Worm (Caenorhabditis elegans) whole organism, L4 larva: ENCODE results near the gene cutl-17.
A peak's percentile ranks its signal among the peaks of the same experiment; 100 is the strongest.

ENCODE experiments used
- F37D6.2 ChIP-seq: sonication (generic microtip); optimal IDR thresholded peaks from 2 replicates; lab custom pipeline; 2016; ENCODE audit warnings: mild to moderate bottlenecking, missing genetic modification characterization, missing compliant biosample characterization
- Y48G9A.11 ChIP-seq: fragments of 200-800 bp; sonication (Bioruptor generic); IDR thresholded peaks from 2 replicates; pipeline ENCODE4 v1.3.6; 2022; ENCODE audit warnings: missing genetic modification reagents, missing genetic modification characterization, missing compliant biosample characterization
- Y75B8A.6 ChIP-seq: fragments of 200-800 bp; sonication (Bioruptor generic); IDR thresholded peaks from 2 replicates; pipeline ENCODE4 v1.3.6; 2022; ENCODE audit warnings: missing genetic modification reagents, missing genetic modification characterization, missing compliant biosample characterization
- ZK337.2 ChIP-seq: fragments of 200-800 bp; sonication (Bioruptor generic); IDR thresholded peaks from 2 replicates; pipeline ENCODE4 v1.3.6; 2022; ENCODE audit warnings: missing genetic modification reagents, missing genetic modification characterization, missing compliant biosample characterization
- aha-1 ChIP-seq: fragments of 150-350 bp; peaks from one replicate; lab custom pipeline; 2014; ENCODE audit warnings: missing biosample characterization, missing genetic modification characterization
- ama-1 ChIP-seq: fragments of 150-350 bp; optimal IDR thresholded peaks from 2 replicates; lab custom pipeline; 2014; ENCODE audit warnings: inconsistent platforms, mixed read lengths
- arid-1 ChIP-seq: fragments of 200-800 bp; sonication (Bioruptor generic); conservative IDR thresholded peaks from 2 replicates; pipeline ENCODE4 v1.3.6; 2022; ENCODE audit warnings: missing genetic modification reagents, missing genetic modification characterization, missing compliant biosample characterization
- ceh-20 ChIP-seq: fragments of 200-800 bp; sonication (Bioruptor generic); IDR thresholded peaks from 2 replicates; pipeline ENCODE4 v1.3.6; 2022; ENCODE audit warnings: missing genetic modification reagents, missing genetic modification characterization, missing compliant biosample characterization
- ceh-62 ChIP-seq: sonication (generic microtip); optimal IDR thresholded peaks from 2 replicates; lab custom pipeline; 2017; ENCODE audit warnings: missing biosample characterization, missing genetic modification characterization
- ceh-82 ChIP-seq: sonication (generic microtip); optimal IDR thresholded peaks from 2 replicates; lab custom pipeline; 2017; ENCODE audit warnings: missing biosample characterization, missing genetic modification characterization
- ces-1 ChIP-seq: fragments of 150-350 bp; sonication (generic microtip); optimal IDR thresholded peaks from 4 replicates; lab custom pipeline; 2014; ENCODE audit warnings: missing biosample characterization, missing genetic modification reagents, missing genetic modification characterization
- ctbp-1 ChIP-seq: fragments of 200-800 bp; sonication (Bioruptor generic); IDR thresholded peaks from 2 replicates; pipeline ENCODE4 v1.3.6; 2022; ENCODE audit warnings: missing genetic modification reagents, missing genetic modification characterization, missing compliant biosample characterization
- daf-12 ChIP-seq: fragments of 150-350 bp; optimal IDR thresholded peaks from 2 replicates; lab custom pipeline; 2014; ENCODE audit warnings: missing biosample characterization, missing genetic modification reagents, missing genetic modification characterization
- daf-16 ChIP-seq, 3 experiments: sonication (generic microtip); optimal IDR thresholded peaks; 2 replicates each; lab custom pipeline; 2016 to 2017; ENCODE audit warnings: missing genetic modification characterization in 3 of 3, missing genetic modification reagents in 3 of 3, mild to moderate bottlenecking in 2 of 3, missing compliant biosample characterization in 2 of 3, missing biosample characterization in 1 of 3, moderate library complexity in 1 of 3
- dmd-6 ChIP-seq: fragments of 200-800 bp; sonication (Bioruptor generic); IDR thresholded peaks from 2 replicates; pipeline ENCODE4 v1.3.6; 2022; ENCODE audit warnings: missing genetic modification reagents, missing genetic modification characterization, missing compliant biosample characterization
- dpl-1 ChIP-seq: fragments of 150-350 bp; optimal IDR thresholded peaks from 2 replicates; lab custom pipeline; 2014; ENCODE audit warnings: missing biosample characterization, missing genetic modification reagents, missing genetic modification characterization
- dve-1 ChIP-seq: sonication (generic microtip); optimal IDR thresholded peaks from 2 replicates; lab custom pipeline; 2017; ENCODE audit warnings: antibody characterized with exemption, mild to moderate bottlenecking, missing genetic modification characterization, missing compliant biosample characterization; ENCODE audit not compliant: insufficient read depth
- egl-43 ChIP-seq: fragments of 200-800 bp; sonication (Bioruptor generic); IDR thresholded peaks from 2 replicates; pipeline ENCODE4 v1.3.6; 2022; ENCODE audit warnings: missing genetic modification reagents, missing genetic modification characterization, missing compliant biosample characterization
- gei-8 ChIP-seq: fragments of 200-800 bp; sonication (Bioruptor generic); optimal IDR thresholded peaks from 2 replicates; lab custom pipeline; 2018; ENCODE audit warnings: mild to moderate bottlenecking, missing genetic modification characterization, missing compliant biosample characterization
- hlh-11 ChIP-seq: fragments of 200-800 bp; sonication (Bioruptor generic); optimal IDR thresholded peaks from 2 replicates; lab custom pipeline; 2018; ENCODE audit warnings: mild to moderate bottlenecking, missing genetic modification characterization, missing compliant biosample characterization
- hlh-30 ChIP-seq: sonication (generic microtip); optimal IDR thresholded peaks from 2 replicates; lab custom pipeline; 2017; ENCODE audit warnings: antibody characterized with exemption, mild to moderate bottlenecking, missing genetic modification characterization, missing compliant biosample characterization; ENCODE audit not compliant: insufficient read depth
- lim-7 ChIP-seq: fragments of 200-800 bp; sonication (Bioruptor generic); IDR thresholded peaks from 2 replicates; pipeline ENCODE4 v1.3.6; 2022; ENCODE audit warnings: missing genetic modification characterization, missing compliant biosample characterization
- lin-29 ChIP-seq: fragments of 200-800 bp; sonication (Bioruptor generic); IDR thresholded peaks from 2 replicates; pipeline ENCODE4 v1.3.6; 2022; ENCODE audit warnings: missing genetic modification reagents, missing genetic modification characterization, missing compliant biosample characterization
- lin-38 ChIP-seq: fragments of 200-800 bp; sonication (Bioruptor generic); IDR thresholded peaks from 2 replicates; pipeline ENCODE4 v1.3.6; 2022; ENCODE audit warnings: missing genetic modification reagents, missing genetic modification characterization, missing compliant biosample characterization
- lin-39 ChIP-seq: fragments of 150-350 bp; optimal IDR thresholded peaks from 2 replicates; lab custom pipeline; 2014; ENCODE audit warnings: missing biosample characterization, missing genetic modification reagents, missing genetic modification characterization
- madf-5 ChIP-seq, 2 experiments: fragments of 200-800 bp; sonication (Bioruptor generic); IDR thresholded peaks; 2 replicates each; pipeline ENCODE4 v1.3.6; 2022; ENCODE audit warnings: missing compliant biosample characterization in 2 of 2, missing genetic modification characterization in 2 of 2
- mdl-1 ChIP-seq, 2 experiments: fragments of 150-350 bp in 1 of 2; sonication (generic microtip) in 1 of 2; optimal IDR thresholded peaks; 2 replicates each; lab custom pipeline; 2014 to 2017; ENCODE audit warnings: missing biosample characterization in 2 of 2, missing genetic modification characterization in 2 of 2
- mes-2 ChIP-seq: sonication (generic microtip); optimal IDR thresholded peaks from 2 replicates; lab custom pipeline; 2016; ENCODE audit warnings: missing genotype, mild to moderate bottlenecking, missing genetic modification characterization, missing compliant biosample characterization; ENCODE audit not compliant: poor library complexity, severe bottlenecking
- nhr-237 ChIP-seq: sonication (generic microtip); optimal IDR thresholded peaks from 2 replicates; lab custom pipeline; 2017; ENCODE audit warnings: missing biosample characterization, missing genetic modification characterization
- nhr-28 ChIP-seq: fragments of 150-350 bp; optimal IDR thresholded peaks from 2 replicates; lab custom pipeline; 2014; ENCODE audit warnings: missing biosample characterization, missing genetic modification characterization
- nhr-41 ChIP-seq: fragments of 200-800 bp; sonication (Bioruptor generic); IDR thresholded peaks from 2 replicates; pipeline ENCODE4 v1.3.6; 2022; ENCODE audit warnings: missing genetic modification reagents, missing genetic modification characterization, missing compliant biosample characterization
- nhr-42 ChIP-seq: fragments of 200-800 bp; sonication (Bioruptor generic); IDR thresholded peaks from 2 replicates; pipeline ENCODE4 v1.3.6; 2022; ENCODE audit warnings: missing genetic modification characterization, missing compliant biosample characterization
- nhr-77 ChIP-seq: fragments of 150-350 bp; optimal IDR thresholded peaks from 2 replicates; lab custom pipeline; 2014; ENCODE audit warnings: missing biosample characterization, missing genetic modification characterization
- pha-4 ChIP-seq, 2 experiments: fragments of 150-350 bp in 1 of 2; fragments of 200-800 bp in 1 of 2; sonication (Bioruptor generic) in 1 of 2; IDR thresholded peaks in 1 of 2; optimal IDR thresholded peaks in 1 of 2; 2 replicates each; pipeline versions ENCODE4 v1.3.6 to Lab custom; 2014 to 2022; ENCODE audit warnings: missing genetic modification characterization in 2 of 2, missing genetic modification reagents in 2 of 2, missing biosample characterization in 1 of 2, missing compliant biosample characterization in 1 of 2
- php-3 ChIP-seq: fragments of 200-800 bp; sonication (Bioruptor generic); IDR thresholded peaks from 2 replicates; pipeline ENCODE4 v1.3.6; 2022; ENCODE audit warnings: missing genetic modification reagents, missing genetic modification characterization, missing compliant biosample characterization
- skn-1 ChIP-seq: fragments of 150-350 bp; optimal IDR thresholded peaks from 2 replicates; lab custom pipeline; 2014; ENCODE audit warnings: missing biosample characterization, missing genetic modification characterization
- spr-3 ChIP-seq: fragments of 200-800 bp; sonication (Bioruptor generic); optimal IDR thresholded peaks from 2 replicates; lab custom pipeline; 2018; ENCODE audit warnings: mild to moderate bottlenecking, missing genetic modification characterization, missing compliant biosample characterization
- unc-130 ChIP-seq: sonication (generic microtip); optimal IDR thresholded peaks from 2 replicates; lab custom pipeline; 2016; ENCODE audit warnings: missing genetic modification reagents, missing genetic modification characterization, missing compliant biosample characterization
- vab-7 ChIP-seq: fragments of 200-800 bp; sonication (Bioruptor generic); IDR thresholded peaks from 2 replicates; pipeline ENCODE4 v1.3.6; 2022; ENCODE audit warnings: missing genetic modification reagents, missing genetic modification characterization, missing compliant biosample characterization
- zfp-2 ChIP-seq: sonication (generic microtip); optimal IDR thresholded peaks from 2 replicates; lab custom pipeline; 2016; ENCODE audit warnings: mild to moderate bottlenecking, missing genetic modification characterization, missing compliant biosample characterization
- zip-11 ChIP-seq: fragments of 200-800 bp; sonication (Bioruptor generic); IDR thresholded peaks from 2 replicates; pipeline ENCODE4 v1.3.6; 2022; ENCODE audit warnings: missing genetic modification characterization, missing compliant biosample characterization
- ztf-11 ChIP-seq: fragments of 150-350 bp; optimal IDR thresholded peaks from 2 replicates; lab custom pipeline; 2014; ENCODE audit warnings: missing biosample characterization, missing genetic modification characterization

The cutl-17 gene

ce11 chrIV:9438753-9439152, 18.5 kb downstream of the cutl-17 start (continued):
- TF ChIP-seq pha-4 (GFP tag; IDR thresholded peaks at IDR 0.05; lab: Robert Waterston, UW), result peak; percentile 74; the same call in 1 of the 2 replicates
- no peak for TF ChIP-seq pha-4 (tag; optimal IDR thresholded peaks at IDR 0.05; lab: Kevin White, UChicago)
- peak in 1 of 2 experiments; percentile 23; a peak in 1 of 4 replicates for TF ChIP-seq madf-5 (GFP tag; IDR thresholded peaks at IDR 0.05; lab: Robert Waterston, UW)
- peak; percentile 82 for TF ChIP-seq ama-1 (lab: Kevin White, UChicago)
- no peak for TF ChIP-seq daf-12
- peak; percentile 20 for TF ChIP-seq nhr-77 (tag; lab: Kevin White, UChicago)
- no peak for TF ChIP-seq ceh-82
- TF ChIP-seq F37D6.2, result no peak
- TF ChIP-seq ctbp-1 (GFP tag; lab: Robert Waterston, UW), result 0 out of 2 replicates have a peak, but pooled peaks have one; percentile 13
- no peak for TF ChIP-seq dpl-1 (GFP tag; lab: Kevin White, UChicago)
- TF ChIP-seq skn-1 (tag; lab: Kevin White, UChicago), result no peak
- 0 out of 2 replicates have a peak, but pooled peaks have one; percentile 43 for TF ChIP-seq Y75B8A.6 (GFP tag; lab: Robert Waterston, UW)
- TF ChIP-seq mdl-1 (tag; optimal IDR thresholded peaks at IDR 0.05; lab: Kevin White, UChicago), result no peak
- TF ChIP-seq vab-7, result 0 out of 2 replicates have a peak, but pooled peaks have one; percentile 11
- TF ChIP-seq Y48G9A.11 (GFP tag; lab: Robert Waterston, UW), result 0 out of 2 replicates have a peak, but pooled peaks have one; percentile 63
- TF ChIP-seq zip-11 (GFP tag; lab: Robert Waterston, UW), result no peak
- TF ChIP-seq lin-38 (GFP tag; lab: Robert Waterston, UW), result peak; percentile 69
- peak; percentile 24 for TF ChIP-seq spr-3 (GFP tag; lab: Kevin White, UChicago)
- peak; percentile 11 for TF ChIP-seq gei-8 (GFP tag; lab: Kevin White, UChicago)
- 0 out of 2 replicates have a peak, but pooled peaks have one; percentile 53 for TF ChIP-seq php-3 (GFP tag; lab: Robert Waterston, UW)
- no peak for TF ChIP-seq zfp-2 (tag; lab: Kevin White, UChicago)
- no peak for TF ChIP-seq daf-16 (GFP tag; optimal IDR thresholded peaks at IDR 0.05; lab: Kevin White, UChicago)
- peak; percentile 20 for TF ChIP-seq daf-16 (tag; optimal IDR thresholded peaks at IDR 0.05; lab: Kevin White, UChicago)
- TF ChIP-seq, all 104 proteins: peak for 27

ce11 chrIV:9432327-9432726, 25.0 kb downstream of the cutl-17 start:
- TF ChIP-seq hlh-11 (tag; lab: Kevin White, UChicago) (no peak), ceh-20 (GFP tag; lab: Robert Waterston, UW) (no peak), ces-1 (no peak), hlh-30 (tag; lab: Kevin White, UChicago) (no peak), lin-29 (GFP tag; lab: Robert Waterston, UW) (no peak), egl-43 (GFP tag; lab: Robert Waterston, UW) (no peak), dve-1 (tag; lab: Kevin White, UChicago) (no peak), ztf-11 (tag; lab: Kevin White, UChicago) (no peak), arid-1 (GFP tag; lab: Robert Waterston, UW) (no peak), nhr-28 (tag; lab: Kevin White, UChicago) (no peak), nhr-42 (GFP tag; lab: Robert Waterston, UW) (no peak), nhr-77 (tag; lab: Kevin White, UChicago) (no peak), dmd-6 (GFP tag; lab: Robert Waterston, UW) (no peak)

- no peak for TF ChIP-seq Y75B8A.6 (GFP tag; lab: Robert Waterston, UW)
- no peak for TF ChIP-seq ZK337.2 (GFP tag; lab: Robert Waterston, UW)
- TF ChIP-seq lim-7, result no peak
- no peak for TF ChIP-seq Y48G9A.11 (GFP tag; lab: Robert Waterston, UW)
- no peak for TF ChIP-seq mes-2 (tag; lab: Kevin White, UChicago)
- no peak for TF ChIP-seq aha-1 (tag; lab: Kevin White, UChicago)
- TF ChIP-seq unc-130 (GFP tag; lab: Kevin White, UChicago), result no peak
- TF ChIP-seq madf-5 (GFP tag; IDR thresholded peaks at IDR 0.05; lab: Robert Waterston, UW), result no peak
- TF ChIP-seq lin-39 (tag; lab: Kevin White, UChicago), result no peak
- no peak for TF ChIP-seq nhr-28 (tag; lab: Kevin White, UChicago)
- no peak for TF ChIP-seq ceh-62 (tag; lab: Kevin White, UChicago)
- no peak for TF ChIP-seq skn-1 (tag; lab: Kevin White, UChicago)
- no peak for TF ChIP-seq nhr-41 (GFP tag; lab: Robert Waterston, UW)
- TF ChIP-seq daf-16 (GFP tag; optimal IDR thresholded peaks at IDR 0.05; lab: Kevin White, UChicago), result no peak
- TF ChIP-seq daf-16 (tag; optimal IDR thresholded peaks at IDR 0.05; lab: Kevin White, UChicago), result no peak
- no peak for TF ChIP-seq nhr-237
Measured at ce11 chrIV:9427959-9428358, 29.3 kb downstream of the cutl-17 start, which contains the start of gene F59B8.1. TSS of gene F59B8.1 (plus strand) at chrIV:9428259.
